Worm (Caenorhabditis elegans) whole organism, mixed stage, embryonic: ENCODE results near the gene ttr-41.

Source experiments
- blmp-1 ChIP-seq: fragments of 150-350 bp; optimal IDR thresholded peaks from 2 replicates; lab custom pipeline; 2014; ENCODE audit warnings: missing biosample characterization, missing genetic modification characterization
- ceh-43 ChIP-seq: fragments of 200-800 bp; sonication (Bioruptor generic); optimal IDR thresholded peaks from 2 replicates; lab custom pipeline; 2018; ENCODE audit warnings: mild to moderate bottlenecking, missing genetic modification characterization, moderate library complexity, missing compliant biosample characterization
- lin-13 ChIP-seq: fragments of 150-350 bp; optimal IDR thresholded peaks from 2 replicates; lab custom pipeline; 2014; ENCODE audit warnings: missing biosample characterization, missing genetic modification characterization
- lsy-2 ChIP-seq: fragments of 150-350 bp; optimal IDR thresholded peaks from 2 replicates; lab custom pipeline; 2014; ENCODE audit warnings: missing biosample characterization, missing genetic modification characterization
- nhr-237 ChIP-seq: fragments of 150-350 bp; optimal IDR thresholded peaks from 2 replicates; lab custom pipeline; 2014; ENCODE audit warnings: missing biosample characterization, missing genetic modification characterization
- pha-4 ChIP-seq: fragments of 150-350 bp; optimal IDR thresholded peaks from 2 replicates; lab custom pipeline; 2018; ENCODE audit warnings: missing biosample characterization, missing genetic modification reagents, missing genetic modification characterization
- snpc-4 ChIP-seq: fragments of 150-350 bp; optimal IDR thresholded peaks from 2 replicates; lab custom pipeline; 2014; ENCODE audit warnings: missing biosample characterization, missing genetic modification characterization
- unc-120 ChIP-seq: sonication (generic microtip); optimal IDR thresholded peaks from 2 replicates; lab custom pipeline; 2017; ENCODE audit warnings: missing genetic modification characterization, missing compliant biosample characterization; ENCODE audit not compliant: poor library complexity, severe bottlenecking
- unc-39 ChIP-seq: fragments of 150-350 bp; optimal IDR thresholded peaks from 2 replicates; lab custom pipeline; 2014; ENCODE audit warnings: missing biosample characterization, missing genetic modification characterization
- unc-62 ChIP-seq: fragments of 150-350 bp; optimal IDR thresholded peaks from 2 replicates; lab custom pipeline; 2014; ENCODE audit warnings: missing biosample characterization, missing genetic modification reagents, missing genetic modification characterization

DNA sequence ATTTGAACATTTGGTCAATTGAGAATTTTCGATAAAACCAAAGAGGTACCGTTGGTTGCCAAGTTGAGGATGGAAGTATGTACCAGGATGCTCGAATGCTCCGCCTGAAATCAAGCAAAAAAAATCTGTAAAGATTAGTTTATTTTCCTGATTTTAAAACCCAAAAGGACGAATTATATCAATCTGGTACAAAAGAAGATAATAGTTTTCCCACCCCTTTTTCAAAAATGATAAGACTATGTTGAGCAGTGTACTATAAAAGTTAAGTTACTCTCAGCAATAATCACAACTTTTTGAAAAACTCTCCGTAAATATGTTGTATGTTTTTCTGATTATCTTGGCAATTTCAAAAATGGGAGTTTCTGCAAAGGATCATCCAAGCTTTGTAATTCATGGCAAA lies 30.8 kb upstream of the ttr-41 start, which contains the start of gene F26G1.3:
- TF ChIP-seq blmp-1 = no peak
- TF ChIP-seq lsy-2 (tag; lab: Kevin White, UChicago) = no peak
- no peak for TF ChIP-seq lin-13
- no peak for TF ChIP-seq nhr-237 (tag; lab: Kevin White, UChicago)
- no peak for TF ChIP-seq snpc-4 (tag; lab: Kevin White, UChicago)
- no peak for TF ChIP-seq pha-4 (tag; lab: Kevin White, UChicago)
- TF ChIP-seq unc-120 (tag; lab: Kevin White, UChicago) = no peak
- TF ChIP-seq unc-62 (GFP tag; lab: Kevin White, UChicago) = no peak
- no peak for TF ChIP-seq ceh-43 (GFP tag; lab: Kevin White, UChicago)
- no peak for TF ChIP-seq unc-39 (tag; lab: Kevin White, UChicago)
